Worm (Caenorhabditis elegans) whole organism, young adult: ENCODE measurements around the gene clec-133.
A peak's percentile ranks its signal among the peaks of the same experiment; 100 is the strongest.

Source experiments
- B0019.2 ChIP-seq: fragments of 200-800 bp; sonication (Bioruptor generic); conservative IDR thresholded peaks from 2 replicates; pipeline ENCODE4 v1.3.6; 2022; ENCODE audit warnings: missing genetic modification reagents, missing genetic modification characterization, missing compliant biosample characterization
- F23B12.7 ChIP-seq: sonication (generic microtip); optimal IDR thresholded peaks from 2 replicates; lab custom pipeline; 2017; ENCODE audit warnings: missing genetic modification characterization, mild to moderate bottlenecking, missing compliant biosample characterization, antibody characterized with exemption, moderate library complexity; ENCODE audit not compliant: insufficient read depth
- F33H1.4 ChIP-seq: fragments of 200-800 bp; sonication (Bioruptor generic); IDR thresholded peaks from 2 replicates; pipeline ENCODE4 v1.3.6; 2022; ENCODE audit warnings: missing genetic modification reagents, missing genetic modification characterization, missing compliant biosample characterization
- F37B4.10 ChIP-seq: fragments of 200-800 bp; sonication (Bioruptor generic); IDR thresholded peaks from 2 replicates; pipeline ENCODE4 v1.3.6; 2022; ENCODE audit warnings: missing genetic modification characterization, missing compliant biosample characterization
- F39B2.1 ChIP-seq: fragments of 200-800 bp; sonication (Bioruptor generic); IDR thresholded peaks from 2 replicates; pipeline ENCODE4 v1.3.6; 2022; ENCODE audit warnings: missing genetic modification reagents, missing genetic modification characterization, missing compliant biosample characterization
- F52B5.7 ChIP-seq: sonication (generic microtip); optimal IDR thresholded peaks from 2 replicates; lab custom pipeline; 2016; ENCODE audit warnings: mild to moderate bottlenecking, missing genetic modification characterization, missing compliant biosample characterization
- K12H6.12 ChIP-seq: fragments of 200-800 bp; sonication (Bioruptor generic); optimal IDR thresholded peaks from 2 replicates; lab custom pipeline; 2018; ENCODE audit warnings: mild to moderate bottlenecking, missing genetic modification characterization, missing compliant biosample characterization
- Y53F4B.3 ChIP-seq: fragments of 200-800 bp; sonication (Bioruptor generic); IDR thresholded peaks from 2 replicates; pipeline ENCODE4 v1.3.6; 2022; ENCODE audit warnings: missing genetic modification reagents, missing genetic modification characterization, missing compliant biosample characterization
- Y67H2A.10 ChIP-seq: fragments of 200-800 bp; sonication (Bioruptor generic); conservative IDR thresholded peaks from 2 replicates; pipeline ENCODE4 v1.3.6; 2022; ENCODE audit warnings: missing genetic modification reagents, missing genetic modification characterization, missing compliant biosample characterization
- Y95B8A.8 ChIP-seq: fragments of 200-800 bp; sonication (Bioruptor generic); IDR thresholded peaks from 2 replicates; pipeline ENCODE4 v1.3.6; 2022; ENCODE audit warnings: missing genetic modification reagents, missing genetic modification characterization, missing compliant biosample characterization
- ZK185.1 ChIP-seq: sonication (generic microtip); optimal IDR thresholded peaks from 2 replicates; lab custom pipeline; 2016; ENCODE audit warnings: mild to moderate bottlenecking, missing genetic modification characterization, missing compliant biosample characterization; ENCODE audit not compliant: poor library complexity, severe bottlenecking
- aptf-2 ChIP-seq: fragments of 200-800 bp; sonication (Bioruptor generic); conservative IDR thresholded peaks from 2 replicates; pipeline ENCODE4 v1.3.6; 2022; ENCODE audit warnings: missing genetic modification reagents, missing genetic modification characterization, missing compliant biosample characterization
- attf-3 ChIP-seq: fragments of 200-800 bp; sonication (Bioruptor generic); conservative IDR thresholded peaks from 2 replicates; pipeline ENCODE4 v1.3.6; 2022; ENCODE audit warnings: missing genetic modification reagents, missing genetic modification characterization, missing compliant biosample characterization
- attf-6 ChIP-seq: fragments of 200-800 bp; sonication (Bioruptor generic); IDR thresholded peaks from 2 replicates; pipeline ENCODE4 v1.3.6; 2022; ENCODE audit warnings: missing genetic modification reagents, missing genetic modification characterization, missing compliant biosample characterization
- bed-2 ChIP-seq: fragments of 200-800 bp; sonication (Bioruptor generic); IDR thresholded peaks from 2 replicates; pipeline ENCODE4 v1.3.6; 2022; ENCODE audit warnings: missing genetic modification reagents, missing genetic modification characterization, missing compliant biosample characterization
- cebp-1 ChIP-seq, 2 experiments: fragments of 200-800 bp in 1 of 2; sonication (Bioruptor generic) in 1 of 2; sonication (generic microtip) in 1 of 2; IDR thresholded peaks in 1 of 2; optimal IDR thresholded peaks in 1 of 2; 2 replicates each; pipeline versions ENCODE4 v1.3.6 to Lab custom; 2017 to 2022; ENCODE audit warnings: missing compliant biosample characterization in 2 of 2, missing genetic modification characterization in 2 of 2, mild to moderate bottlenecking in 1 of 2, missing genetic modification reagents in 1 of 2, moderate library complexity in 1 of 2
- ceh-27 ChIP-seq: fragments of 200-800 bp; sonication (Bioruptor generic); optimal IDR thresholded peaks from 2 replicates; lab custom pipeline; 2018; ENCODE audit warnings: mild to moderate bottlenecking, missing genetic modification characterization, moderate library complexity, missing compliant biosample characterization
- ceh-79 ChIP-seq: sonication (generic microtip); optimal IDR thresholded peaks from 2 replicates; lab custom pipeline; 2017; ENCODE audit warnings: mild to moderate bottlenecking, missing genetic modification characterization, missing compliant biosample characterization
- egl-18 ChIP-seq: fragments of 200-800 bp; sonication (Bioruptor generic); IDR thresholded peaks from 2 replicates; pipeline ENCODE4 v1.3.6; 2022; ENCODE audit warnings: missing genetic modification reagents, missing genetic modification characterization, missing compliant biosample characterization
- egrh-3 ChIP-seq: fragments of 200-800 bp; sonication (Bioruptor generic); IDR thresholded peaks from 2 replicates; pipeline ENCODE4 v1.3.6; 2022; ENCODE audit warnings: missing genetic modification reagents, missing genetic modification characterization, missing compliant biosample characterization
- ekl-4 ChIP-seq: fragments of 200-800 bp; sonication (Bioruptor generic); IDR thresholded peaks from 2 replicates; pipeline ENCODE4 v1.3.6; 2022; ENCODE audit warnings: missing genetic modification reagents, missing genetic modification characterization, missing compliant biosample characterization
- him-1 ChIP-seq: sonication (generic microtip); optimal IDR thresholded peaks from 2 replicates; lab custom pipeline; 2016; ENCODE audit warnings: missing genotype, missing genetic modification reagents, missing genetic modification characterization, missing compliant biosample characterization
- hlh-26 ChIP-seq: fragments of 200-800 bp; sonication (Bioruptor generic); conservative IDR thresholded peaks from 2 replicates; pipeline ENCODE4 v1.3.6; 2022; ENCODE audit warnings: missing genetic modification reagents, missing genetic modification characterization, missing compliant biosample characterization
- hmg-1.2 ChIP-seq: fragments of 200-800 bp; sonication (Bioruptor generic); IDR thresholded peaks from 2 replicates; pipeline ENCODE4 v1.3.6; 2022; ENCODE audit warnings: missing genetic modification reagents, missing genetic modification characterization, missing compliant biosample characterization
- hrde-1 ChIP-seq: sonication (generic microtip); optimal IDR thresholded peaks from 2 replicates; lab custom pipeline; 2016; ENCODE audit warnings: missing genetic modification characterization, mild to moderate bottlenecking, missing compliant biosample characterization, moderate library complexity, missing genotype, missing genetic modification reagents, borderline replicate concordance
- hsf-1 ChIP-seq: fragments of 200-800 bp; sonication (Bioruptor generic); IDR thresholded peaks from 2 replicates; pipeline ENCODE4 v1.3.6; 2022; ENCODE audit warnings: missing genetic modification reagents, missing genetic modification characterization, missing compliant biosample characterization
- lag-1 ChIP-seq: fragments of 200-800 bp; sonication (Bioruptor generic); IDR thresholded peaks from 2 replicates; pipeline ENCODE4 v1.3.6; 2022; ENCODE audit warnings: missing genetic modification reagents, missing genetic modification characterization, missing compliant biosample characterization
- lin-35 ChIP-seq, 3 experiments: fragments of 150-350 bp in 2 of 3; sonication (generic microtip) in 1 of 3; optimal IDR thresholded peaks; 2 replicates each; lab custom pipeline; 2014 to 2018; ENCODE audit warnings: missing biosample characterization in 3 of 3, missing genetic modification characterization in 3 of 3, missing genetic modification reagents in 3 of 3
- lir-1 ChIP-seq: fragments of 200-800 bp; sonication (Bioruptor generic); conservative IDR thresholded peaks from 2 replicates; pipeline ENCODE4 v1.3.6; 2022; ENCODE audit warnings: missing genetic modification reagents, missing genetic modification characterization, missing compliant biosample characterization
- lsl-1 ChIP-seq: fragments of 200-800 bp; sonication (Bioruptor generic); optimal IDR thresholded peaks from 2 replicates; lab custom pipeline; 2018; ENCODE audit warnings: mild to moderate bottlenecking, missing genetic modification characterization, moderate library complexity, missing compliant biosample characterization
- lsy-27 ChIP-seq: sonication (generic microtip); optimal IDR thresholded peaks from 2 replicates; lab custom pipeline; 2017; ENCODE audit warnings: missing genetic modification characterization, mild to moderate bottlenecking, missing compliant biosample characterization, antibody characterized with exemption, missing genotype, borderline replicate concordance; ENCODE audit not compliant: insufficient read depth
- madf-6 ChIP-seq: fragments of 200-800 bp; sonication (Bioruptor generic); IDR thresholded peaks from 2 replicates; pipeline ENCODE4 v1.3.6; 2022; ENCODE audit warnings: missing genetic modification reagents, missing genetic modification characterization, missing compliant biosample characterization
- mcd-1 ChIP-seq: fragments of 200-800 bp; sonication (Bioruptor generic); IDR thresholded peaks from 2 replicates; pipeline ENCODE4 v1.3.6; 2022; ENCODE audit warnings: missing genetic modification reagents, missing genetic modification characterization, missing compliant biosample characterization
- nhr-80 ChIP-seq: sonication (generic microtip); optimal IDR thresholded peaks from 2 replicates; lab custom pipeline; 2016; ENCODE audit warnings: missing genetic modification characterization, missing compliant biosample characterization
- pbrm-1 ChIP-seq: fragments of 200-800 bp; sonication (Bioruptor generic); IDR thresholded peaks from 2 replicates; pipeline ENCODE4 v1.3.6; 2022; ENCODE audit warnings: missing genetic modification reagents, missing genetic modification characterization, missing compliant biosample characterization
- pha-4 ChIP-seq: fragments of 150-350 bp; sonication (generic microtip); optimal IDR thresholded peaks from 2 replicates; lab custom pipeline; 2014; ENCODE audit warnings: missing biosample characterization, missing genetic modification reagents, missing genetic modification characterization
- rcor-1 ChIP-seq: fragments of 200-800 bp; sonication (Bioruptor generic); IDR thresholded peaks from 2 replicates; pipeline ENCODE4 v1.3.6; 2022; ENCODE audit warnings: missing genetic modification reagents, missing genetic modification characterization, missing compliant biosample characterization
- snpc-4 ChIP-seq, 5 experiments: fragments of 150-350 bp in 1 of 5; sonication (generic microtip) in 4 of 5; optimal IDR thresholded peaks; 2 replicates each; lab custom pipeline; 2014 to 2018; ENCODE audit warnings: missing genetic modification characterization in 5 of 5, missing biosample characterization in 3 of 5, antibody characterized with exemption in 2 of 5, mild to moderate bottlenecking in 2 of 5, missing compliant biosample characterization in 2 of 5, missing genotype in 2 of 5, moderate library complexity in 2 of 5, missing genetic modification reagents in 1 of 5
- sptf-2 ChIP-seq: fragments of 200-800 bp; sonication (Bioruptor generic); optimal IDR thresholded peaks from 2 replicates; lab custom pipeline; 2018; ENCODE audit warnings: mild to moderate bottlenecking, missing genetic modification characterization, missing compliant biosample characterization
- tbp1 ChIP-seq: fragments of 200-800 bp; sonication (Bioruptor generic); optimal IDR thresholded peaks from 2 replicates; lab custom pipeline; 2018; ENCODE audit warnings: mild to moderate bottlenecking, missing genetic modification characterization, missing compliant biosample characterization
- zfh-2 ChIP-seq: fragments of 200-800 bp; sonication (Bioruptor generic); conservative IDR thresholded peaks from 2 replicates; pipeline ENCODE4 v1.3.6; 2022; ENCODE audit warnings: missing genetic modification reagents, missing genetic modification characterization, missing compliant biosample characterization
- ztf-3 ChIP-seq: fragments of 200-800 bp; sonication (Bioruptor generic); optimal IDR thresholded peaks from 2 replicates; lab custom pipeline; 2018; ENCODE audit warnings: mild to moderate bottlenecking, missing genetic modification characterization, missing compliant biosample characterization

clec-133 gene

DNA sequence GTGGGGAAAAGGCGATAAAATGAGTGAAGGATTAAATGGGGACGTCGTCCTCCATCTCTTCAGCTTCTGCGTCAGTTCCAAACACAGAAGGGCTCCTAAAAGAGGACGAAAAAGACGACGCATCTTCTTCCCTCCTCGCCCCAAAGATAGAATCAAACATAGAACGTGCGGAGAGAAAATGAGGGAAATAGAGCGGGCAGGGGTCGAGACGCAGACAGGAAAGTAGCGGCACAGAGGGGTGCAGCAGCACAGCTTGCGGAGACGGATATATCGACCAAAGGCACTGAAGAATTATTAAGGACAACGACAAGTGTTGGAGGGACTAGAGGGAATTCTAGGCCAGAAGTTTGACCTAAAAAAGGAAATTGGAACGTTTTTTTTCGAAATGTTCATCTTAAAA is 30.9 kb upstream of the clec-133 start:
- 0 out of 2 replicates have a peak, but pooled peaks have one; percentile 18 for TF ChIP-seq egrh-3 (GFP tag; lab: Robert Waterston, UW)
- peak; percentile 37 for TF ChIP-seq ceh-27 (GFP tag; lab: Kevin White, UChicago)
- no peak for TF ChIP-seq aptf-2 (GFP tag; lab: Robert Waterston, UW)
- TF ChIP-seq hmg-1.2, result peak; percentile 74; the same call in 1 of the 2 replicates
- peak; percentile 54 for TF ChIP-seq mcd-1 (GFP tag; lab: Robert Waterston, UW)
- no peak for TF ChIP-seq hsf-1 (GFP tag; lab: Robert Waterston, UW)
- no peak for TF ChIP-seq tbp1
- TF ChIP-seq zfh-2 (GFP tag; lab: Robert Waterston, UW), result peak; percentile 84

DNA sequence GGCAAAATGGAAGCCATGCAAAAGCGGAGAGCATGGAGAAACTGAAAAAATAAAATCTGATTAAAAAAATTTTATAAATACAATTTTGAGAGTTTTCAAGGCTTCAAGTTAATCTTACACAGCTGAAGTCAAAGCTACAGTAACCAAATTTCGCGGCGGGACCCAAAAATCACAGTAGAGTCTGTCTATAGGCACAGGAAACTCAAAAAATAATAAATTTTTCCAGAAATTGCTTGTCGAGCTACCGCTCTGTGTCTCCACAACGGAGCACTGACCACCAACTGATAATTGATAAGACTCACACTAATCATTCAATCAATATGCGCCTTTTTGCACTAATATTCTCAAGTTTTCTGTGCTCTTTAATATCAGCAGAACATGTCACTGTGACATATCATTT is 27.9 kb upstream of the clec-133 start, which contains the start of gene W10G11.19:
W10G11.19 (plus strand) TSS at position 301 of the 400 bp plus-strand sequence.
- no peak for TF ChIP-seq F37B4.10 (GFP tag; lab: Robert Waterston, UW)
- TF ChIP-seq nhr-80 (tag; lab: Kevin White, UChicago), result peak; percentile 59

DNA sequence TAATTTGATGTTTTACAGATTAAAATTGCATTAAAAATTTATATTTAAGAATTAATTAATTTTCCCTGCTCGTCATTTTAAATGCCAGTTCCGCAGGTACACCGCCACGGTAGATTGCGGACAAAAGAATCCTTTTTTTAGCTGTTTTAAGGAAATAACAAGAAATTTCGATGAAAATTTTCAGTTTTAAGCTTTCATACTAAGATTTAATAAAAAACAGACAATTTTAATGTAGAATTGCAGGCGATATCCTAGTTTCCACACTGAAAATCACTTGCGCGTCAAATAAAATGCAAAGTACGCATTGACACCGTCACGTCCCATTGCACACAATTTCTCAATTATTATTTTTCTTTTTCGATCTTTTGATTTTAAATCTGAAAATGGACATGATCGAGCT is 24.8 kb upstream of the clec-133 start, which contains the start of gene dnc-3:
dnc-3 (plus strand) TSS at position 272 of the 400 bp plus-strand sequence.
- TF ChIP-seq F23B12.7 (tag; lab: Kevin White, UChicago) (no peak), lin-35 (GFP tag; optimal IDR thresholded peaks at IDR 0.05; lab: Kevin White, UChicago) (peak in 1 of 3 experiments; percentile 31), cebp-1 (GFP tag; IDR thresholded peaks at IDR 0.05; lab: Robert Waterston, UW) (0 out of 2 replicates have a peak, but pooled peaks have one; percentile 20), cebp-1 (tag; optimal IDR thresholded peaks at IDR 0.05; lab: Kevin White, UChicago) (peak; percentile 79), F52B5.7 (no peak), F33H1.4 (GFP tag; lab: Robert Waterston, UW) (peak; percentile 50; the same call in 1 of the 2 replicates), Y95B8A.8 (GFP tag; lab: Robert Waterston, UW) (no peak), B0019.2 (GFP tag; lab: Robert Waterston, UW) (no peak), lsl-1 (GFP tag; lab: Kevin White, UChicago) (peak; percentile 61), Y67H2A.10 (GFP tag; lab: Robert Waterston, UW) (no peak), madf-6 (GFP tag; lab: Robert Waterston, UW) (peak; percentile 73; the same call in 1 of the 2 replicates), F39B2.1 (GFP tag; lab: Robert Waterston, UW) (no peak), him-1 (no peak), pbrm-1 (GFP tag; lab: Robert Waterston, UW) (0 out of 2 replicates have a peak, but pooled peaks have one; percentile 22), attf-3 (no peak), pha-4 (tag; lab: Kevin White, UChicago) (no peak), nhr-80 (tag; lab: Kevin White, UChicago) (no peak), K12H6.12 (tag; lab: Kevin White, UChicago) (no peak), hlh-26 (no peak), sptf-2 (GFP tag; lab: Kevin White, UChicago) (no peak), attf-6 (GFP tag; lab: Robert Waterston, UW) (no peak), ekl-4 (GFP tag; lab: Robert Waterston, UW) (no peak), egl-18 (GFP tag; lab: Robert Waterston, UW) (no peak), hsf-1 (GFP tag; lab: Robert Waterston, UW) (no peak), lsy-27 (tag; lab: Kevin White, UChicago) (no peak), ceh-79 (tag; lab: Kevin White, UChicago) (no peak), lag-1 (GFP tag; lab: Robert Waterston, UW) (no peak), tbp1 (peak; percentile 20), ZK185.1 (no peak), Y53F4B.3 (GFP tag; lab: Robert Waterston, UW) (no peak), lir-1 (no peak), hmg-1.2 (peak; percentile 23; the same call in 1 of the 2 replicates), hrde-1 (tag; lab: Kevin White, UChicago) (no peak), bed-2 (no peak), rcor-1 (GFP tag; lab: Robert Waterston, UW) (no peak), ztf-3 (no peak), snpc-4 (GFP tag; optimal IDR thresholded peaks at IDR 0.05; lab: Kevin White, UChicago) (no peak), snpc-4 (tag; optimal IDR thresholded peaks at IDR 0.05; lab: Kevin White, UChicago) (peak in 1 of 4 experiments; percentile 45)
